Fruit fly (Drosophila melanogaster) Kc167 (cell line): Measurements from ENCODE around the gene CG1116.

Experiments
- Myc ChIP-seq: fragments of >200 bp; optimal IDR thresholded peaks from 2 replicates; lab custom pipeline; 2017; ENCODE audit warnings: missing external identifiers
- h ChIP-seq: fragments of >200 bp; optimal IDR thresholded peaks from 3 replicates; lab custom pipeline; 2018; ENCODE audit warnings: missing external identifiers
- insv ChIP-seq: fragments of >200 bp; optimal IDR thresholded peaks from 3 replicates; lab custom pipeline; 2018; ENCODE audit warnings: missing external identifiers
- psq ChIP-seq: fragments of >200 bp; optimal IDR thresholded peaks from 2 replicates; lab custom pipeline; 2017; ENCODE audit warnings: missing external identifiers
- ttk ChIP-seq: sonication (Bioruptor generic); optimal IDR thresholded peaks from 2 replicates; lab custom pipeline; 2017; ENCODE audit warnings: missing external identifiers

dm6 chr3R:5203796-5204195 is 15.7 kb upstream of the CG1116 start:
- TF ChIP-seq ttk (lab: Kevin White, UChicago), result no peak
- TF ChIP-seq Myc, result no peak
- no peak for TF ChIP-seq insv
- no peak for TF ChIP-seq psq (lab: Kevin White, UChicago)
- no peak for TF ChIP-seq h (lab: Kevin White, UChicago)
